Worm (Caenorhabditis elegans) whole organism, L3 larva: ENCODE data around the gene glb-34.
"Not testable (repeated sequence)": the region's sequence is repeated elsewhere in the genome, so short reads cannot be mapped to it uniquely, and the experiment has no call there.

Experiments
- egl-27 ChIP-seq: sonication (generic microtip); optimal IDR thresholded peaks from 4 replicates; lab custom pipeline; 2017; ENCODE audit warnings: missing biosample characterization, missing genetic modification reagents, missing genetic modification characterization
- nhr-12 ChIP-seq: fragments of 150-350 bp; optimal IDR thresholded peaks from 2 replicates; lab custom pipeline; 2014; ENCODE audit warnings: missing biosample characterization, missing genetic modification characterization
- unc-39 ChIP-seq: sonication (generic microtip); optimal IDR thresholded peaks from 4 replicates; lab custom pipeline; 2017; ENCODE audit warnings: missing biosample characterization, missing genetic modification characterization

- not testable (repeated sequence) for TF ChIP-seq nhr-12, unc-39, egl-27 (tag; lab: Kevin White, UChicago)
Measured at ce11 chrIV:14551870-14552269, 20.6 kb downstream of the glb-34 start, which contains the start of gene pals-30.
